Fruit fly (Drosophila melanogaster) whole organism, adult: Measurements from ENCODE around the gene CG3213.

Source experiments
- CG33017 ChIP-seq: fragments of 200-800 bp; sonication (Bioruptor generic); optimal IDR thresholded peaks from 2 replicates; lab custom pipeline; 2018; ENCODE audit warnings: missing biosample characterization, mild to moderate bottlenecking, missing genetic modification characterization, moderate library complexity
- CG7101 ChIP-seq: fragments of 200-800 bp; sonication (Bioruptor generic); optimal IDR thresholded peaks from 2 replicates; lab custom pipeline; 2018; ENCODE audit warnings: missing biosample characterization, mild to moderate bottlenecking, missing genetic modification characterization, moderate library complexity
- Mnt ChIP-seq: fragments of 200-800 bp; sonication (Bioruptor generic); optimal IDR thresholded peaks from 2 replicates; lab custom pipeline; 2016; ENCODE audit warnings: missing biosample characterization, mild to moderate bottlenecking, missing genetic modification characterization

- TF ChIP-seq Mnt (no peak), CG33017 (tag; lab: Kevin White, UChicago) (no peak), CG7101 (no peak)
Observed at dm6 chr2L:3532973-3533525, 13.6 kb upstream of the CG3213 start.
